Worm (Caenorhabditis elegans) whole organism, late embryonic: ENCODE measurements around the gene Y50E8A.5.

Source experiments
- ama-1 ChIP-seq: fragments of 150-350 bp; optimal IDR thresholded peaks from 2 replicates; lab custom pipeline; 2014
- ceh-22 ChIP-seq: sonication (generic microtip); optimal IDR thresholded peaks from 2 replicates; lab custom pipeline; 2017; ENCODE audit warnings: missing biosample characterization, missing genetic modification characterization
- dve-1 ChIP-seq: sonication (generic microtip); optimal IDR thresholded peaks from 2 replicates; lab custom pipeline; 2017; ENCODE audit warnings: antibody characterized with exemption, mild to moderate bottlenecking, missing genetic modification characterization, missing compliant biosample characterization
- ets-4 ChIP-seq: sonication (generic microtip); optimal IDR thresholded peaks from 2 replicates; lab custom pipeline; 2016; ENCODE audit warnings: missing genetic modification characterization, missing compliant biosample characterization
- gmeb-2 ChIP-seq: sonication (generic microtip); optimal IDR thresholded peaks from 2 replicates; lab custom pipeline; 2016; ENCODE audit warnings: missing genetic modification characterization, inconsistent platforms, missing compliant biosample characterization
- hlh-8 ChIP-seq: sonication (generic microtip); optimal IDR thresholded peaks from 2 replicates; lab custom pipeline; 2016; ENCODE audit warnings: missing genotype, missing genetic modification characterization, missing compliant biosample characterization
- nfya-1 ChIP-seq: sonication (generic microtip); optimal IDR thresholded peaks from 2 replicates; lab custom pipeline; 2017; ENCODE audit warnings: missing genetic modification characterization, mild to moderate bottlenecking, missing compliant biosample characterization, antibody characterized with exemption, moderate library complexity
- pag-3 ChIP-seq: sonication (generic microtip); optimal IDR thresholded peaks from 2 replicates; lab custom pipeline; 2016; ENCODE audit warnings: missing compliant biosample characterization, missing genetic modification characterization, borderline replicate concordance
- sdc-2 ChIP-seq: sonication (generic microtip); optimal IDR thresholded peaks from 2 replicates; lab custom pipeline; 2016; ENCODE audit warnings: missing genotype, missing genetic modification characterization, missing compliant biosample characterization
- unc-55 ChIP-seq: sonication (generic microtip); optimal IDR thresholded peaks from 2 replicates; lab custom pipeline; 2017; ENCODE audit warnings: missing biosample characterization, missing genetic modification reagents, missing genetic modification characterization
- unc-86 ChIP-seq: sonication (generic microtip); optimal IDR thresholded peaks from 2 replicates; lab custom pipeline; 2016; ENCODE audit warnings: missing genetic modification characterization, missing compliant biosample characterization

DNA sequence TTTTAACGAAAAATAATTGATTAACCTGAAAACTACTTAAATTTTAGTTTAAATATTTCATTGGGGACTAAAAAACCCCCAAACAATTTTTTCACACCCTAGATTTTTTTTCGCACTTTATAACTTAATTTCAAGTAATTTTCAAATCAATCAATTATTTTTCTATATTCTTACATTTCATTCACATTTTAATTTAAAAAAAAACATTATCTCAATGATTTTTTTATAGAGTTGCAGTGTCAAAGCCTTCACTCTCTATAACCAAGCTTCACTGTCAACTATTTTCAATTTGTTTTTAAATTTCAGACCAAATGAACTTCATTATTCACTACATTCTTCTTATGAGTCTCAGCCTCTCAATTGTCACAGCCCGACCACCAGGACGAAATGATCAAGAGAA is 10.2 kb downstream of the Y50E8A.5 start, which contains the start of gene Y50E8A.1:
- TF ChIP-seq ama-1 = no peak
- TF ChIP-seq hlh-8 (tag; lab: Kevin White, UChicago) = no peak
- no peak for TF ChIP-seq sdc-2 (tag; lab: Kevin White, UChicago)
- TF ChIP-seq gmeb-2 (tag; lab: Kevin White, UChicago) = no peak
- no peak for TF ChIP-seq pag-3 (tag; lab: Kevin White, UChicago)
- TF ChIP-seq ets-4 = no peak
- TF ChIP-seq dve-1 = no peak
- no peak for TF ChIP-seq unc-86 (tag; lab: Kevin White, UChicago)
- no peak for TF ChIP-seq ceh-22 (tag; lab: Kevin White, UChicago)
- TF ChIP-seq unc-55 (GFP tag; lab: Kevin White, UChicago) = no peak
- TF ChIP-seq nfya-1 = no peak
